Fruit fly (Drosophila melanogaster) whole organism, embryonic: ENCODE results near the gene Lcp65Ag2.

Experiments
- Atf6 ChIP-seq: fragments of 200-800 bp; sonication (Bioruptor generic); IDR thresholded peaks from 2 replicates; pipeline ENCODE4 v1.3.6; 2022; ENCODE audit warnings: missing biosample characterization, missing genetic modification characterization
- CG10959 ChIP-seq: fragments of 200-800 bp; sonication (Bioruptor generic); IDR thresholded peaks from 2 replicates; pipeline ENCODE4 v1.3.6; 2022; ENCODE audit warnings: missing biosample characterization, missing genetic modification characterization
- CG10979 ChIP-seq: fragments of 200-800 bp; sonication (Bioruptor generic); optimal IDR thresholded peaks from 2 replicates; lab custom pipeline; 2018; ENCODE audit warnings: missing biosample characterization, mild to moderate bottlenecking, missing genetic modification characterization, moderate library complexity
- CG11456 ChIP-seq: fragments of 200-800 bp; sonication (Bioruptor generic); IDR thresholded peaks from 3 replicates; pipeline ENCODE4 v1.3.6; 2022; ENCODE audit warnings: missing biosample characterization, missing genetic modification characterization
- CG11695 ChIP-seq: fragments of 200-800 bp; sonication (Bioruptor generic); IDR thresholded peaks from 3 replicates; pipeline ENCODE4 v1.3.6; 2022; ENCODE audit warnings: missing biosample characterization, missing genetic modification characterization
- CG12236 ChIP-seq: fragments of 200-800 bp; sonication (Bioruptor generic); optimal IDR thresholded peaks from 2 replicates; lab custom pipeline; 2016; ENCODE audit warnings: missing biosample characterization, missing genetic modification characterization
- CG14667 ChIP-seq: fragments of 200-800 bp; sonication (Bioruptor generic); IDR thresholded peaks from 2 replicates; pipeline ENCODE4 v1.3.6; 2022; ENCODE audit warnings: missing biosample characterization, missing genetic modification characterization
- CG15479 ChIP-seq: fragments of 200-800 bp; sonication (Bioruptor generic); optimal IDR thresholded peaks from 3 replicates; lab custom pipeline; 2019; ENCODE audit warnings: missing biosample characterization, mild to moderate bottlenecking, missing genetic modification characterization, moderate library complexity
- CG15514 ChIP-seq: fragments of 200-800 bp; sonication (Bioruptor generic); optimal IDR thresholded peaks from 3 replicates; lab custom pipeline; 2017; ENCODE audit warnings: missing biosample characterization, missing genetic modification characterization, mild to moderate bottlenecking, moderate library complexity, missing genetic modification reagents
- CG1602 ChIP-seq: fragments of 200-800 bp; sonication (Bioruptor generic); optimal IDR thresholded peaks from 3 replicates; lab custom pipeline; 2016; ENCODE audit warnings: missing biosample characterization, missing genetic modification characterization
- CG16815 ChIP-seq: fragments of 200-800 bp; sonication (Bioruptor generic); optimal IDR thresholded peaks from 3 replicates; lab custom pipeline; 2017; ENCODE audit warnings: missing biosample characterization, mild to moderate bottlenecking, missing genetic modification characterization
- CG34422 ChIP-seq: fragments of 200-800 bp; sonication (Bioruptor generic); IDR thresholded peaks from 3 replicates; pipeline ENCODE4 v1.3.6; 2022; ENCODE audit warnings: missing biosample characterization, missing genetic modification characterization
- CG3847 ChIP-seq: fragments of 200-800 bp; sonication (Bioruptor generic); IDR thresholded peaks from 2 replicates; pipeline ENCODE4 v1.3.6; 2022; ENCODE audit warnings: missing biosample characterization, missing genetic modification characterization
- CG42726 ChIP-seq: fragments of 200-800 bp; sonication (Bioruptor generic); IDR thresholded peaks from 2 replicates; pipeline ENCODE4 v1.3.6; 2022; ENCODE audit warnings: missing biosample characterization, missing genetic modification characterization; ENCODE audit not compliant: partially characterized antibody
- CG7839 ChIP-seq: fragments of 200-800 bp; sonication (Bioruptor generic); optimal IDR thresholded peaks from 3 replicates; lab custom pipeline; 2018; ENCODE audit warnings: missing biosample characterization, mild to moderate bottlenecking, missing genetic modification characterization, moderate library complexity
- CG8478 ChIP-seq: fragments of >200 bp; optimal IDR thresholded peaks from 2 replicates; lab custom pipeline; 2018
- CG8765 ChIP-seq: fragments of 200-800 bp; sonication (Bioruptor generic); IDR thresholded peaks from 2 replicates; pipeline ENCODE4 v1.3.6; 2022; ENCODE audit warnings: missing biosample characterization, missing genetic modification characterization
- CG9797 ChIP-seq: fragments of 200-800 bp; sonication (Bioruptor generic); optimal IDR thresholded peaks from 3 replicates; lab custom pipeline; 2018; ENCODE audit warnings: missing biosample characterization, mild to moderate bottlenecking, missing genetic modification characterization
- CG9876 ChIP-seq: fragments of 200-800 bp; sonication (Bioruptor generic); optimal IDR thresholded peaks from 2 replicates; lab custom pipeline; 2016; ENCODE audit warnings: missing biosample characterization, missing genetic modification characterization
- E2f1 ChIP-seq: fragments of 200-800 bp; sonication (Bioruptor generic); IDR thresholded peaks from 2 replicates; pipeline ENCODE4 v1.3.6; 2022; ENCODE audit warnings: missing biosample characterization, missing genetic modification characterization
- Eip74EF ChIP-seq, 2 experiments: fragments of 200-800 bp in 1 of 2; fragments of >200 bp in 1 of 2; sonication (Bioruptor generic) in 1 of 2; optimal IDR thresholded peaks; 2 replicates each; lab custom pipeline; 2017 to 2019; ENCODE audit warnings: missing biosample characterization in 2 of 2, missing genetic modification characterization in 2 of 2, mild to moderate bottlenecking in 1 of 2, moderate library complexity in 1 of 2
- Fer3 ChIP-seq: fragments of 200-800 bp; sonication (Bioruptor generic); optimal IDR thresholded peaks from 2 replicates; lab custom pipeline; 2018; ENCODE audit warnings: missing biosample characterization, mild to moderate bottlenecking, missing genetic modification characterization, moderate library complexity
- Hr39 ChIP-seq: fragments of >200 bp; optimal IDR thresholded peaks from 2 replicates; lab custom pipeline; 2017
- Med ChIP-seq: fragments of 200-800 bp; sonication (Bioruptor generic); peaks from one replicate; lab custom pipeline; 2016; ENCODE audit warnings: missing biosample characterization, missing genetic modification characterization, mild to moderate bottlenecking, inconsistent platforms, moderate library complexity
- NK7.1 ChIP-seq: fragments of 200-800 bp; sonication (Bioruptor generic); optimal IDR thresholded peaks from 3 replicates; lab custom pipeline; 2016; ENCODE audit warnings: missing biosample characterization, missing genetic modification characterization
- Opbp ChIP-seq: fragments of 200-800 bp; sonication (Bioruptor generic); IDR thresholded peaks from 3 replicates; pipeline ENCODE4 v1.3.6; 2022; ENCODE audit warnings: missing biosample characterization, missing genetic modification characterization; ENCODE audit not compliant: partially characterized antibody
- Ptx1 ChIP-seq: fragments of 200-800 bp; sonication (Bioruptor generic); IDR thresholded peaks from 2 replicates; pipeline ENCODE4 v1.3.6; 2022; ENCODE audit warnings: missing biosample characterization, missing genetic modification characterization
- Tbp ChIP-seq: fragments of >200 bp; optimal IDR thresholded peaks from 2 replicates; lab custom pipeline; 2018; ENCODE audit warnings: missing biosample characterization, missing genetic modification characterization
- al ChIP-seq: fragments of 200-800 bp; sonication (Bioruptor generic); IDR thresholded peaks from 2 replicates; pipeline ENCODE4 v1.3.6; 2022; ENCODE audit warnings: missing biosample characterization, missing genetic modification characterization
- az2 ChIP-seq: fragments of 200-800 bp; sonication (Bioruptor generic); optimal IDR thresholded peaks from 3 replicates; lab custom pipeline; 2016; ENCODE audit warnings: missing biosample characterization, missing genetic modification characterization
- bigmax ChIP-seq: fragments of 200-800 bp; sonication (Bioruptor generic); optimal IDR thresholded peaks from 2 replicates; lab custom pipeline; 2018; ENCODE audit warnings: missing biosample characterization, mild to moderate bottlenecking, missing genetic modification characterization
- bsh ChIP-seq, 2 experiments: fragments of 200-800 bp; sonication (Bioruptor generic); optimal IDR thresholded peaks; 2 replicates each; lab custom pipeline; 2017 to 2018; ENCODE audit warnings: mild to moderate bottlenecking in 2 of 2, missing biosample characterization in 2 of 2, missing genetic modification characterization in 2 of 2, moderate library complexity in 1 of 2
- caup ChIP-seq: fragments of 200-800 bp; sonication (Bioruptor generic); optimal IDR thresholded peaks from 3 replicates; lab custom pipeline; 2017; ENCODE audit warnings: missing biosample characterization, mild to moderate bottlenecking, missing genetic modification characterization, moderate library complexity; ENCODE audit not compliant: severe bottlenecking
- eyg ChIP-seq: fragments of 200-800 bp; sonication (Bioruptor generic); optimal IDR thresholded peaks from 3 replicates; lab custom pipeline; 2016; ENCODE audit warnings: missing biosample characterization, missing genetic modification characterization
- fd64A ChIP-seq: fragments of 200-800 bp; sonication (Bioruptor generic); optimal IDR thresholded peaks from 3 replicates; lab custom pipeline; 2018; ENCODE audit warnings: missing biosample characterization, mild to moderate bottlenecking, missing genetic modification characterization
- gro ChIP-seq: fragments of 200-800 bp; sonication (Bioruptor generic); optimal IDR thresholded peaks from 2 replicates; lab custom pipeline; 2016; ENCODE audit warnings: missing biosample characterization, missing genetic modification characterization
- hb ChIP-seq: fragments of 200-800 bp; sonication (Bioruptor generic); IDR thresholded peaks from 3 replicates; pipeline ENCODE4 v1.3.6; 2022; ENCODE audit warnings: missing biosample characterization, missing genetic modification characterization; ENCODE audit not compliant: partially characterized antibody
- lmd ChIP-seq: fragments of 200-800 bp; sonication (Bioruptor generic); IDR thresholded peaks from 2 replicates; pipeline ENCODE4 v1.3.6; 2022; ENCODE audit warnings: missing biosample characterization, missing genetic modification characterization
- lola ChIP-seq, 3 experiments: fragments of >200 bp in 2 of 3; fragments of 200-800 bp in 1 of 3; sonication (Bioruptor generic) in 1 of 3; optimal IDR thresholded peaks; 2 replicates each; lab custom pipeline; 2017 to 2019; ENCODE audit warnings: missing biosample characterization in 3 of 3, missing genetic modification characterization in 3 of 3, mild to moderate bottlenecking in 1 of 3, moderate library complexity in 1 of 3
- lov ChIP-seq, 2 experiments: fragments of 200-800 bp in 1 of 2; fragments of >200 bp in 1 of 2; sonication (Bioruptor generic) in 1 of 2; IDR thresholded peaks in 1 of 2; optimal IDR thresholded peaks in 1 of 2; 2 replicates in 1 of 2; 3 replicates in 1 of 2; pipeline versions ENCODE4 v1.3.6 to Lab custom; 2017 to 2022; ENCODE audit warnings: missing biosample characterization in 1 of 2, missing genetic modification characterization in 1 of 2
- luna ChIP-seq: fragments of 200-800 bp; sonication (Bioruptor generic); optimal IDR thresholded peaks from 2 replicates; lab custom pipeline; 2016; ENCODE audit warnings: missing biosample characterization, missing genetic modification characterization
- maf-S ChIP-seq: fragments of 200-800 bp; sonication (Bioruptor generic); optimal IDR thresholded peaks from 2 replicates; lab custom pipeline; 2016; ENCODE audit warnings: missing biosample characterization, missing genetic modification characterization
- nmo ChIP-seq: fragments of 200-800 bp; sonication (Bioruptor generic); optimal IDR thresholded peaks from 2 replicates; lab custom pipeline; 2018; ENCODE audit warnings: missing biosample characterization, mild to moderate bottlenecking, missing genetic modification characterization, moderate library complexity
- otp ChIP-seq: fragments of 200-800 bp; sonication (Bioruptor generic); IDR thresholded peaks from 3 replicates; pipeline ENCODE4, ENCODE4 v1.3.6; 2022; ENCODE audit warnings: missing biosample characterization, missing genetic modification characterization
- sima ChIP-seq: fragments of 200-800 bp; sonication (Bioruptor generic); optimal IDR thresholded peaks from 2 replicates; lab custom pipeline; 2016; ENCODE audit warnings: missing biosample characterization, missing genetic modification characterization
- stwl ChIP-seq: fragments of 200-800 bp; sonication (Bioruptor generic); optimal IDR thresholded peaks from 3 replicates; lab custom pipeline; 2018; ENCODE audit warnings: missing biosample characterization, mild to moderate bottlenecking, missing genetic modification characterization, moderate library complexity
- tll ChIP-seq, 2 experiments: fragments of 200-800 bp in 1 of 2; fragments of >200 bp in 1 of 2; sonication (Bioruptor generic) in 1 of 2; optimal IDR thresholded peaks; 2 replicates each; lab custom pipeline; 2017 to 2019; ENCODE audit warnings: missing biosample characterization in 2 of 2, missing genetic modification characterization in 2 of 2, mild to moderate bottlenecking in 1 of 2, moderate library complexity in 1 of 2
- tup ChIP-seq: fragments of 200-800 bp; sonication (Bioruptor generic); optimal IDR thresholded peaks from 2 replicates; lab custom pipeline; 2016; ENCODE audit warnings: missing biosample characterization, mild to moderate bottlenecking, missing genetic modification characterization, moderate library complexity
- unc-4 ChIP-seq: fragments of 200-800 bp; sonication (Bioruptor generic); IDR thresholded peaks from 2 replicates; pipeline ENCODE4 v1.3.6; 2022; ENCODE audit warnings: missing biosample characterization, missing genetic modification characterization; ENCODE audit not compliant: partially characterized antibody
- zf30C ChIP-seq: fragments of 200-800 bp; sonication (Bioruptor generic); optimal IDR thresholded peaks from 3 replicates; lab custom pipeline; 2018; ENCODE audit warnings: missing biosample characterization, mild to moderate bottlenecking, missing genetic modification characterization

Gene Lcp65Ag2

dm6 chr3L:6181776-6182175 is 48.4 kb upstream of the Lcp65Ag2 start, which contains the start of gene CG10274 (continued):
- TF ChIP-seq CG12236 (GFP tag; lab: Kevin White, UChicago) (peak; percentile 21), bigmax (no peak), luna (GFP tag; lab: Kevin White, UChicago) (peak; percentile 65), CG10979 (tag; lab: Kevin White, UChicago) (peak; percentile 74), CG14667 (peak; percentile 39), tup (GFP tag; lab: Kevin White, UChicago) (no peak), CG34422 (peak; percentile 77; the same call in 2 of the 3 replicates), maf-S (GFP tag; lab: Kevin White, UChicago) (peak; percentile 6), Med (GFP tag; lab: Kevin White, UChicago) (peak; percentile 93), tll (GFP tag; optimal IDR thresholded peaks at IDR 0.05; lab: Kevin White, UChicago) (peak in 1 of 2 experiments; percentile 44), Atf6 (GFP tag; lab: Robert Waterston, UW) (peak; percentile 66), nmo (GFP tag; lab: Kevin White, UChicago) (peak; percentile 91), az2 (GFP tag; lab: Kevin White, UChicago) (peak; percentile 79), CG10959 (GFP tag; lab: Robert Waterston, UW) (0 out of 2 replicates have a peak, but pooled peaks have one; percentile 24), CG1602 (GFP tag; lab: Kevin White, UChicago) (peak; percentile 71), lov (optimal IDR thresholded peaks at IDR 0.05; lab: Kevin White, UChicago) (no peak), lov (GFP tag; IDR thresholded peaks at IDR 0.05; lab: Robert Waterston, UW) (no peak), unc-4 (no peak), CG11456 (GFP tag; lab: Robert Waterston, UW) (no peak; the same call in 2 of the 3 replicates), CG8478 (lab: Kevin White, UChicago) (no peak), CG9797 (GFP tag; lab: Kevin White, UChicago) (peak; percentile 24), bsh (GFP tag; optimal IDR thresholded peaks at IDR 0.05; lab: Kevin White, UChicago) (peak in 1 of 2 experiments; percentile 68), CG15514 (GFP tag; lab: Kevin White, UChicago) (no peak), caup (no peak), CG15479 (no peak), sima (GFP tag; lab: Kevin White, UChicago) (no peak), Hr39 (no peak), hb (GFP tag; lab: Robert Waterston, UW) (no peak), CG7839 (tag; lab: Kevin White, UChicago) (no peak), CG8765 (GFP tag; lab: Robert Waterston, UW) (no peak), lola (GFP tag; optimal IDR thresholded peaks at IDR 0.05; lab: Kevin White, UChicago) (peak in 1 of 3 experiments; percentile 81), CG9876 (peak; percentile 56), Eip74EF (GFP tag; optimal IDR thresholded peaks at IDR 0.05; lab: Kevin White, UChicago) (no peak), CG42726 (no peak), fd64A (GFP tag; lab: Kevin White, UChicago) (no peak), Ptx1 (GFP tag; lab: Robert Waterston, UW) (peak; percentile 76), CG16815 (GFP tag; lab: Kevin White, UChicago) (peak; percentile 72), Tbp (GFP tag; lab: Kevin White, UChicago) (peak; percentile 56), otp (no peak), CG11695 (no peak), stwl (tag; lab: Kevin White, UChicago) (peak; percentile 90), gro (GFP tag; lab: Kevin White, UChicago) (peak; percentile 77), NK7.1 (GFP tag; lab: Kevin White, UChicago) (no peak), eyg (GFP tag; lab: Kevin White, UChicago) (no peak), E2f1 (GFP tag; lab: Robert Waterston, UW) (peak; percentile 63), zf30C (GFP tag; lab: Kevin White, UChicago) (no peak), al (peak; percentile 76), CG3847 (peak; percentile 78), Opbp (no peak), lmd (GFP tag; lab: Robert Waterston, UW) (peak; percentile 80), Fer3 (tag; lab: Kevin White, UChicago) (peak; percentile 73)
